Fruit fly (Drosophila melanogaster): ENCODE results near the gene cyc.

- TF ChIP-seq Myc (optimal IDR thresholded peaks at IDR 0.05) (no peak), h (optimal IDR thresholded peaks at IDR 0.05) (no peak)
Measured at dm6 chr3L:19817807-19818531, 2.2 kb upstream of the cyc start, which contains the start of the genes Fibp and Deaf1.

Measured in Kc167 (cell line).